Worm (Caenorhabditis elegans) whole organism, L4/young adult: ENCODE measurements around the gene srx-86.

Experiments used
- W03F9.2 ChIP-seq: fragments of 150-350 bp; optimal IDR thresholded peaks from 2 replicates; lab custom pipeline; 2014; ENCODE audit warnings: missing biosample characterization, missing genetic modification characterization
- dao-5 ChIP-seq: sonication (generic microtip); optimal IDR thresholded peaks from 2 replicates; lab custom pipeline; 2016; ENCODE audit warnings: missing genotype, missing genetic modification characterization, moderate library complexity, missing compliant biosample characterization
- him-1 ChIP-seq: sonication (generic microtip); optimal IDR thresholded peaks from 2 replicates; lab custom pipeline; 2016; ENCODE audit warnings: missing genotype, missing genetic modification reagents, missing genetic modification characterization, missing compliant biosample characterization

DNA sequence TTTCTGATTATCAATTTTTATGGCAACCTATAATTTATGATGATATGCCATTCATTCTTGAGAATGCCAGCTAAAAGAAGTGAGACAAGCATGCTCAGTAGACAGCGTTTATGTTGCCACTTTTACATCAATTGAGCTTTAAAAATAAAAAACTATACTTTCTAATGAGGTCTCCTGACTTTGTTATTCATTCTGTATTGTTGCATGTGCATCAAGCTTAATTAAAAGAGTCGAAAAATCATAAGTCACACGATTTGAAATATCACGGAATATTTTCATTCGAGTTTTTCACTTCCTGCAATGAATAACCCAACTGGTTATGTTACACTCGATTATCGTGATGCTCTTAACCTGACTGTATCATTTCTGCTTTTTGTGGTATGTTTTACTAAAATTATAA is at the start of gene srx-86:
- no peak for TF ChIP-seq dao-5
- no peak for TF ChIP-seq him-1 (tag; lab: Kevin White, UChicago)
- TF ChIP-seq W03F9.2 (tag; lab: Kevin White, UChicago) = no peak
